Worm (Caenorhabditis elegans) whole organism, mixed stage, embryonic: Measurements from ENCODE around the gene poml-1.

Experiments
- nhr-28 ChIP-seq: fragments of 150-350 bp; optimal IDR thresholded peaks from 2 replicates; lab custom pipeline; 2014; ENCODE audit warnings: missing biosample characterization, missing genetic modification characterization
- snpc-4 ChIP-seq: fragments of 150-350 bp; optimal IDR thresholded peaks from 2 replicates; lab custom pipeline; 2014; ENCODE audit warnings: missing biosample characterization, missing genetic modification characterization
- unc-62 ChIP-seq: fragments of 150-350 bp; optimal IDR thresholded peaks from 2 replicates; lab custom pipeline; 2014; ENCODE audit warnings: missing biosample characterization, missing genetic modification reagents, missing genetic modification characterization

ce11 chrX:13709060-13709459 lies 13.7 kb downstream of the poml-1 start:
- TF ChIP-seq unc-62 (GFP tag; lab: Kevin White, UChicago) (no peak), snpc-4 (tag; lab: Kevin White, UChicago) (no peak), nhr-28 (tag; lab: Kevin White, UChicago) (no peak)
